Worm (Caenorhabditis elegans) whole organism, mixed stage, embryonic: ENCODE measurements around the gene dcaf-1.

ENCODE experiments used
- M03D4.4 ChIP-seq: sonication (generic microtip); optimal IDR thresholded peaks from 2 replicates; lab custom pipeline; 2017; ENCODE audit warnings: mild to moderate bottlenecking, missing genetic modification characterization, missing compliant biosample characterization
- blmp-1 ChIP-seq: fragments of 150-350 bp; optimal IDR thresholded peaks from 2 replicates; lab custom pipeline; 2014; ENCODE audit warnings: missing biosample characterization, missing genetic modification characterization
- ceh-43 ChIP-seq: fragments of 200-800 bp; sonication (Bioruptor generic); optimal IDR thresholded peaks from 2 replicates; lab custom pipeline; 2018; ENCODE audit warnings: mild to moderate bottlenecking, missing genetic modification characterization, moderate library complexity, missing compliant biosample characterization
- ceh-83 ChIP-seq: fragments of 200-800 bp; sonication (Bioruptor generic); optimal IDR thresholded peaks from 2 replicates; lab custom pipeline; 2018; ENCODE audit warnings: mild to moderate bottlenecking, missing genetic modification characterization, missing compliant biosample characterization
- ces-1 ChIP-seq: fragments of 150-350 bp; optimal IDR thresholded peaks from 2 replicates; lab custom pipeline; 2014; ENCODE audit warnings: missing biosample characterization, missing genetic modification reagents, missing genetic modification characterization
- cnd-1 ChIP-seq: fragments of 200-800 bp; sonication (Bioruptor generic); optimal IDR thresholded peaks from 2 replicates; lab custom pipeline; 2018; ENCODE audit warnings: mild to moderate bottlenecking, missing genetic modification characterization, missing compliant biosample characterization
- drap-1 ChIP-seq: fragments of 200-800 bp; sonication (Bioruptor generic); optimal IDR thresholded peaks from 3 replicates; lab custom pipeline; 2018; ENCODE audit warnings: mild to moderate bottlenecking, missing genetic modification characterization, missing compliant biosample characterization
- elt-3 ChIP-seq: fragments of 150-350 bp; optimal IDR thresholded peaks from 2 replicates; lab custom pipeline; 2014; ENCODE audit warnings: missing biosample characterization, missing genetic modification characterization
- flh-1 ChIP-seq: fragments of 200-800 bp; sonication (Bioruptor generic); optimal IDR thresholded peaks from 2 replicates; lab custom pipeline; 2018; ENCODE audit warnings: mild to moderate bottlenecking, missing genetic modification characterization, moderate library complexity, missing compliant biosample characterization
- ham-2 ChIP-seq: fragments of 200-800 bp; sonication (Bioruptor generic); optimal IDR thresholded peaks from 2 replicates; lab custom pipeline; 2018; ENCODE audit warnings: mild to moderate bottlenecking, missing genetic modification characterization, missing compliant biosample characterization
- hlh-1 ChIP-seq: fragments of 150-350 bp; optimal IDR thresholded peaks from 2 replicates; lab custom pipeline; 2014; ENCODE audit warnings: missing biosample characterization, missing genetic modification reagents, missing genetic modification characterization
- lin-13 ChIP-seq: fragments of 150-350 bp; optimal IDR thresholded peaks from 2 replicates; lab custom pipeline; 2014; ENCODE audit warnings: missing biosample characterization, missing genetic modification characterization
- lin-32 ChIP-seq: fragments of 200-800 bp; sonication (Bioruptor generic); optimal IDR thresholded peaks from 2 replicates; lab custom pipeline; 2018; ENCODE audit warnings: mild to moderate bottlenecking, missing genetic modification characterization, missing compliant biosample characterization
- lsy-2 ChIP-seq: fragments of 150-350 bp; optimal IDR thresholded peaks from 2 replicates; lab custom pipeline; 2014; ENCODE audit warnings: missing biosample characterization, missing genetic modification characterization
- mab-5 ChIP-seq: fragments of 150-350 bp; optimal IDR thresholded peaks from 2 replicates; lab custom pipeline; 2014; ENCODE audit warnings: missing biosample characterization, missing genetic modification characterization
- mep-1 ChIP-seq: fragments of 150-350 bp; optimal IDR thresholded peaks from 2 replicates; lab custom pipeline; 2017; ENCODE audit warnings: missing biosample characterization, missing genetic modification reagents, missing genetic modification characterization, inconsistent platforms
- mls-2 ChIP-seq: sonication (generic microtip); optimal IDR thresholded peaks from 2 replicates; lab custom pipeline; 2016; ENCODE audit warnings: mild to moderate bottlenecking, missing genetic modification characterization, moderate library complexity, missing compliant biosample characterization
- nhr-12 ChIP-seq: fragments of 150-350 bp; optimal IDR thresholded peaks from 2 replicates; lab custom pipeline; 2014; ENCODE audit warnings: missing biosample characterization, missing genetic modification characterization
- nhr-2 ChIP-seq: fragments of 150-350 bp; optimal IDR thresholded peaks from 2 replicates; lab custom pipeline; 2014; ENCODE audit warnings: missing biosample characterization, missing genetic modification characterization
- nhr-28 ChIP-seq: fragments of 150-350 bp; optimal IDR thresholded peaks from 2 replicates; lab custom pipeline; 2014; ENCODE audit warnings: missing biosample characterization, missing genetic modification characterization
- nhr-76 ChIP-seq: sonication (generic microtip); optimal IDR thresholded peaks from 2 replicates; lab custom pipeline; 2017; ENCODE audit warnings: missing biosample characterization, missing genetic modification characterization
- pha-4 ChIP-seq: fragments of 150-350 bp; optimal IDR thresholded peaks from 2 replicates; lab custom pipeline; 2018; ENCODE audit warnings: missing biosample characterization, missing genetic modification reagents, missing genetic modification characterization
- sem-2 ChIP-seq: fragments of 200-800 bp; sonication (Bioruptor generic); optimal IDR thresholded peaks from 2 replicates; lab custom pipeline; 2018; ENCODE audit warnings: mild to moderate bottlenecking, missing genetic modification characterization, missing compliant biosample characterization
- snpc-4 ChIP-seq: fragments of 150-350 bp; optimal IDR thresholded peaks from 2 replicates; lab custom pipeline; 2014; ENCODE audit warnings: missing biosample characterization, missing genetic modification characterization
- sptf-1 ChIP-seq: sonication (generic microtip); optimal IDR thresholded peaks from 2 replicates; lab custom pipeline; 2017; ENCODE audit warnings: mild to moderate bottlenecking, missing genetic modification characterization, moderate library complexity, missing compliant biosample characterization
- tbx-8 ChIP-seq: fragments of 200-800 bp; sonication (Bioruptor generic); optimal IDR thresholded peaks from 2 replicates; lab custom pipeline; 2018; ENCODE audit warnings: mild to moderate bottlenecking, missing genetic modification characterization, moderate library complexity, missing compliant biosample characterization
- unc-120 ChIP-seq: sonication (generic microtip); optimal IDR thresholded peaks from 2 replicates; lab custom pipeline; 2017; ENCODE audit warnings: missing genetic modification characterization, missing compliant biosample characterization; ENCODE audit not compliant: poor library complexity, severe bottlenecking
- unc-39 ChIP-seq: fragments of 150-350 bp; optimal IDR thresholded peaks from 2 replicates; lab custom pipeline; 2014; ENCODE audit warnings: missing biosample characterization, missing genetic modification characterization
- unc-62 ChIP-seq: fragments of 150-350 bp; optimal IDR thresholded peaks from 2 replicates; lab custom pipeline; 2014; ENCODE audit warnings: missing biosample characterization, missing genetic modification reagents, missing genetic modification characterization

dcaf-1 gene

ce11 chrIV:9655556-9655955 is 51.0 kb downstream of the dcaf-1 start:
- no peak for TF ChIP-seq hlh-1 (tag; lab: Kevin White, UChicago)
- no peak for TF ChIP-seq nhr-12 (tag; lab: Kevin White, UChicago)
- no peak for TF ChIP-seq unc-39 (tag; lab: Kevin White, UChicago)
- peak; percentile 92 for TF ChIP-seq ces-1 (GFP tag; lab: Kevin White, UChicago)
- TF ChIP-seq mls-2 = no peak
- no peak for TF ChIP-seq nhr-2

- TF ChIP-seq lsy-2 (no peak), flh-1 (GFP tag; lab: Kevin White, UChicago) (no peak)
Observed at ce11 chrIV:9654017-9654416, 52.5 kb downstream of the dcaf-1 start, which contains the start of gene F58G6.7. TSS of gene F58G6.7 (plus strand) at chrIV:9654317.

ce11 chrIV:9653184-9653583 is 53.3 kb downstream of the dcaf-1 start, which contains the start of gene F58G6.3:
TSS of gene F58G6.3 (plus strand) at chrIV:9653535.
- no peak for TF ChIP-seq cnd-1 (tag; lab: Kevin White, UChicago)
- no peak for TF ChIP-seq ceh-43
- TF ChIP-seq sem-2 (GFP tag; lab: Kevin White, UChicago) = no peak
- no peak for TF ChIP-seq blmp-1 (tag; lab: Kevin White, UChicago)
- TF ChIP-seq nhr-12 (tag; lab: Kevin White, UChicago) = no peak
- no peak for TF ChIP-seq flh-1 (GFP tag; lab: Kevin White, UChicago)
- TF ChIP-seq nhr-28 (tag; lab: Kevin White, UChicago) = no peak
- no peak for TF ChIP-seq tbx-8 (GFP tag; lab: Kevin White, UChicago)
- TF ChIP-seq nhr-76 = no peak
- TF ChIP-seq nhr-2 = no peak
- TF ChIP-seq lsy-2 = no peak
- no peak for TF ChIP-seq mab-5 (tag; lab: Kevin White, UChicago)
- TF ChIP-seq M03D4.4 (tag; lab: Kevin White, UChicago) = no peak
- TF ChIP-seq ceh-83 (GFP tag; lab: Kevin White, UChicago) = no peak
- TF ChIP-seq sptf-1 (tag; lab: Kevin White, UChicago) = no peak
- TF ChIP-seq pha-4 (tag; lab: Kevin White, UChicago) = no peak
- TF ChIP-seq mls-2 = no peak

ce11 chrIV:9651234-9651633 is 55.3 kb downstream of the dcaf-1 start, which contains the start of gene chca-1:
TSS of gene chca-1 (plus strand) at chrIV:9651394.
- TF ChIP-seq mls-2 = no peak

ce11 chrIV:9648682-9649081 is 57.8 kb downstream of the dcaf-1 start, which contains the start of gene srm-3:
TSS of gene srm-3 (plus strand) at chrIV:9648982.
- TF ChIP-seq nhr-76 (no peak), ham-2 (GFP tag; lab: Kevin White, UChicago) (no peak), unc-62 (GFP tag; lab: Kevin White, UChicago) (no peak), ceh-83 (GFP tag; lab: Kevin White, UChicago) (no peak), nhr-2 (no peak), elt-3 (tag; lab: Kevin White, UChicago) (no peak), nhr-28 (tag; lab: Kevin White, UChicago) (no peak), snpc-4 (no peak), hlh-1 (tag; lab: Kevin White, UChicago) (no peak), mep-1 (tag; lab: Kevin White, UChicago) (no peak), mls-2 (no peak), nhr-12 (tag; lab: Kevin White, UChicago) (no peak)

ce11 chrIV:9647789-9648361 is 58.6 kb downstream of the dcaf-1 start, which contains the start of gene amph-1:
TSS of gene amph-1 (minus strand) at chrIV:9647873.
- no peak for TF ChIP-seq unc-120 (tag; lab: Kevin White, UChicago)
- TF ChIP-seq lin-32 (GFP tag; lab: Kevin White, UChicago) = no peak
- TF ChIP-seq lin-13 (tag; lab: Kevin White, UChicago) = no peak
- TF ChIP-seq drap-1 = no peak
